Fruit fly (Drosophila melanogaster): ENCODE results near the gene CG10140.

The CG10140 gene

DNA sequence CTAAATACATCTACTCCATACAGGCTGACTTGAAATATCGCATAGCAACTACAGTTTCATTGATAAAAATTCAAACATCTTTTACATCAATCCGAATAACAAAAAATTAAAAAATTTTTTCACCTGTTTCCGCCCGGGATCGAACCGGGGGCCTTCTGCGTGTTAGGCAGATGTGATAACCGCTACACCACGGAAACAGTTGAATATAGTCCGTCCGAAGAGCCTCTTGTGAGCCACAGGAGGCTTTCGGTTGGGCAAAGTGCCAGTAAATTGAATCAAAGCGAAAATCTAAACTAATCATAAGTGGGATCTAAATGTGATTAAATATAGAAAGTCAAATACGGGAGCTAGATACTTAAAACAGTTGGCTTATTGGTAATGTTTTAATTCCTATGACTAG lies 6.7 kb downstream of the CG10140 start:
- no peak for TF ChIP-seq Dll (optimal IDR thresholded peaks at IDR 0.05)
- TF ChIP-seq EcR (GFP tag; optimal IDR thresholded peaks at IDR 0.05) = no peak
- no peak for TF ChIP-seq psq (optimal IDR thresholded peaks at IDR 0.05)
- TF ChIP-seq CG8478 (optimal IDR thresholded peaks at IDR 0.05) = no peak
- TF ChIP-seq pan (optimal IDR thresholded peaks at IDR 0.05) = no peak
- no peak for TF ChIP-seq usp (GFP tag; optimal IDR thresholded peaks at IDR 0.05)

DNA sequence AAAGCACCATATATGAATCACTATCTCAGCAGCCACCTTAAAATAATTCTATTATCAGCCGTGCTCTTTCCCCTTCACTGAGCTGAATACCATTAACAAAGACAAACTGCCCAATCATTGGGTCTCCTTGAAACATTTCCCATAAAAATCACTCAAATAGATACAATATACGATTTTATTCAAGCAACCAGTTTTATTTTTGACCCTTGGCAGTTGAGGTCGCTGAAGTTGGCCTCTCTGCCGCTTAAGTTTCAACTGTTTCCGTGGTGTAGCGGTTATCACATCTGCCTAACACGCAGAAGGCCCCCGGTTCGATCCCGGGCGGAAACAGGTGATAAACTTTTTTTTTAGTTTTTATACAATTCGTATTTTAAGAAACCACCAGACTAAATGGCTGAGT lies 7.5 kb downstream of the CG10140 start:
- TF ChIP-seq Dll (optimal IDR thresholded peaks at IDR 0.05) (no peak), pan (optimal IDR thresholded peaks at IDR 0.05) (no peak), CG8478 (optimal IDR thresholded peaks at IDR 0.05) (no peak), psq (optimal IDR thresholded peaks at IDR 0.05) (no peak), usp (GFP tag; optimal IDR thresholded peaks at IDR 0.05) (no peak), EcR (GFP tag; optimal IDR thresholded peaks at IDR 0.05) (no peak)

DNA sequence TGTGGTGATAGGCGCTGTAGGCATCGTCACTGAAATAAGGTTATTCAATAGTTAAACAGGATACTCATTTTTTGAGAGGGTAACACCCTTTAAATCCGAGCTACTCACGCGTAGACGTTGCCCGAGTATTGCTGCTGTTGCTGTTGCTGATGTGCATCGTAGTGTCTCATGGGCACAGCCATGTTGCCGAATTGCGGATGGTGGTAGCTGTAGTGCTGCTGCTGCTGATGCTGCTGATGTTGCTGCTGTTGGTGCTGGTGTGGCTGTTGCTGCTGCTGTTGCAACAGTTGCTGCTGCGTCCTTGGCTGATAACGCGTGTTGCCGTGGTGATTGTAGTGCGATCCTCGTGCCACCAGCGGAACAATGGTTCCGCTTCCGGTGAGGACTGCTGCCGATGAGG lies 10.1 kb downstream of the CG10140 start:
- TF ChIP-seq pan (optimal IDR thresholded peaks at IDR 0.05) = no peak
- TF ChIP-seq CG8478 (optimal IDR thresholded peaks at IDR 0.05) = no peak
- no peak for TF ChIP-seq psq (optimal IDR thresholded peaks at IDR 0.05)
- TF ChIP-seq Dll (optimal IDR thresholded peaks at IDR 0.05) = no peak
- TF ChIP-seq usp (GFP tag; optimal IDR thresholded peaks at IDR 0.05) = no peak
- no peak for TF ChIP-seq EcR (GFP tag; optimal IDR thresholded peaks at IDR 0.05)

- no peak for TF ChIP-seq CG8478 (optimal IDR thresholded peaks at IDR 0.05)
- no peak for TF ChIP-seq pan (optimal IDR thresholded peaks at IDR 0.05)
- no peak for TF ChIP-seq psq (optimal IDR thresholded peaks at IDR 0.05)
- no peak for TF ChIP-seq EcR (GFP tag; optimal IDR thresholded peaks at IDR 0.05)
- TF ChIP-seq Dll (optimal IDR thresholded peaks at IDR 0.05) = no peak
- TF ChIP-seq usp (GFP tag; optimal IDR thresholded peaks at IDR 0.05) = no peak
Measured at dm6 chr3L:13426573-13426972, 13.7 kb downstream of the CG10140 start, which contains the start of gene CG14105. Gene CG14105, minus strand, starts transcription at chr3L:13426673.

dm6 chr3L:13425571-13425970 lies 14.7 kb downstream of the CG10140 start, which contains the start of gene CG14106:
Gene CG14106, minus strand, starts transcription at chr3L:13425671.
- TF ChIP-seq Dll (optimal IDR thresholded peaks at IDR 0.05) (no peak), psq (optimal IDR thresholded peaks at IDR 0.05) (no peak), usp (GFP tag; optimal IDR thresholded peaks at IDR 0.05) (no peak), CG8478 (optimal IDR thresholded peaks at IDR 0.05) (no peak), EcR (GFP tag; optimal IDR thresholded peaks at IDR 0.05) (no peak)

DNA sequence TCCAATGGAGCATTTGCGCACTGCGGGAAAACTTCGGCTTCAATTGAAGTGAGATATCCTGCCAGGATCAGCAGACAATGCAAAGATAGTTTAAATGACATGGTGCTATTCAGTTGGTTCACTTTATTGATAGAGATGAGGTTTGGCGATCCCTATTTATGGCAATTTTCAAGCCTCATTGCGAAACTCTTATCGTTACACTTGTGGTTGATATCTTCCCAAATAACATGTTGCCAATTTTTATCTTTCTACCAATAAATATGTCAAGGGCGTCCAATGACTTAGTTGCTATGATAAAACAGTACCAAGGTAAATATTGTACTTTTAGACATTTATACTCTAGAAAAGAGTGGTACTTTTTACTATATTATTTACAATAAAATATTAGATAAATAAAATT lies 16.2 kb downstream of the CG10140 start, which contains the start of gene CG33263:
TSS of gene CG33263 (minus strand) at position 101 of the 400 bp plus-strand sequence.
- TF ChIP-seq CG8478 (optimal IDR thresholded peaks at IDR 0.05) = no peak
- TF ChIP-seq usp (GFP tag; optimal IDR thresholded peaks at IDR 0.05) = no peak
- TF ChIP-seq pan (optimal IDR thresholded peaks at IDR 0.05) = no peak
- TF ChIP-seq EcR (GFP tag; optimal IDR thresholded peaks at IDR 0.05) = no peak
- no peak for TF ChIP-seq psq (optimal IDR thresholded peaks at IDR 0.05)
- no peak for TF ChIP-seq Dll (optimal IDR thresholded peaks at IDR 0.05)

dm6 chr3L:13422286-13422787 lies 17.9 kb downstream of the CG10140 start, which contains the start of gene CG32121:
Gene CG32121, minus strand, starts transcription at chr3L:13422336.
- no peak for TF ChIP-seq pan (optimal IDR thresholded peaks at IDR 0.05)
- no peak for TF ChIP-seq Dll (optimal IDR thresholded peaks at IDR 0.05)
- no peak for TF ChIP-seq CG8478 (optimal IDR thresholded peaks at IDR 0.05)
- TF ChIP-seq EcR (GFP tag; optimal IDR thresholded peaks at IDR 0.05) = no peak
- no peak for TF ChIP-seq psq (optimal IDR thresholded peaks at IDR 0.05)
- no peak for TF ChIP-seq usp (GFP tag; optimal IDR thresholded peaks at IDR 0.05)

DNA sequence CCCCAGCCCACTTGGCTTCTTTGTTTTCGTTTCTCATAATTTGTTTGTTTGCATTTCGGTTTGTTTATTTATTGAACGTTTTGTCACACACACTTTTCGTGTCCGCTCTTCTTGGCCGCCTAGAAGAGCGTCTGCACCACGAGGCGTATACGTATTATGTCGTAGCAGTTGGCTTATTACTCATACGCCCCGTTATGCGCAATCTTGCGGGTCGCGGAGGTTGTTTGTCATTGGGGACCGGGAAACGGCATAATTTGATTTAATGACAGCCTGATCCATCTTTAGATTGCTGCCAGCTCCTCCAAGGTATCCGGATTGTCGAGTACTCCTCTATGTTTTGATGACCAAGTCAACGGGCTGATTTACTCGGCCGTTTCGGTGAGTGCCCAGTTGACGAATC lies 20.1 kb downstream of the CG10140 start:
- TF ChIP-seq EcR (GFP tag; optimal IDR thresholded peaks at IDR 0.05) = no peak
- no peak for TF ChIP-seq psq (optimal IDR thresholded peaks at IDR 0.05)
- no peak for TF ChIP-seq CG8478 (optimal IDR thresholded peaks at IDR 0.05)
- TF ChIP-seq pan (optimal IDR thresholded peaks at IDR 0.05) = no peak
- no peak for TF ChIP-seq Dll (optimal IDR thresholded peaks at IDR 0.05)
- TF ChIP-seq usp (GFP tag; optimal IDR thresholded peaks at IDR 0.05) = no peak

- TF ChIP-seq psq (optimal IDR thresholded peaks at IDR 0.05) = no peak
- no peak for TF ChIP-seq pan (optimal IDR thresholded peaks at IDR 0.05)
- no peak for TF ChIP-seq usp (GFP tag; optimal IDR thresholded peaks at IDR 0.05)
- no peak for TF ChIP-seq EcR (GFP tag; optimal IDR thresholded peaks at IDR 0.05)
- no peak for TF ChIP-seq Dll (optimal IDR thresholded peaks at IDR 0.05)
- TF ChIP-seq CG8478 (optimal IDR thresholded peaks at IDR 0.05) = no peak
Measured at dm6 chr3L:13412886-13413224, 27.4 kb downstream of the CG10140 start.

DNA sequence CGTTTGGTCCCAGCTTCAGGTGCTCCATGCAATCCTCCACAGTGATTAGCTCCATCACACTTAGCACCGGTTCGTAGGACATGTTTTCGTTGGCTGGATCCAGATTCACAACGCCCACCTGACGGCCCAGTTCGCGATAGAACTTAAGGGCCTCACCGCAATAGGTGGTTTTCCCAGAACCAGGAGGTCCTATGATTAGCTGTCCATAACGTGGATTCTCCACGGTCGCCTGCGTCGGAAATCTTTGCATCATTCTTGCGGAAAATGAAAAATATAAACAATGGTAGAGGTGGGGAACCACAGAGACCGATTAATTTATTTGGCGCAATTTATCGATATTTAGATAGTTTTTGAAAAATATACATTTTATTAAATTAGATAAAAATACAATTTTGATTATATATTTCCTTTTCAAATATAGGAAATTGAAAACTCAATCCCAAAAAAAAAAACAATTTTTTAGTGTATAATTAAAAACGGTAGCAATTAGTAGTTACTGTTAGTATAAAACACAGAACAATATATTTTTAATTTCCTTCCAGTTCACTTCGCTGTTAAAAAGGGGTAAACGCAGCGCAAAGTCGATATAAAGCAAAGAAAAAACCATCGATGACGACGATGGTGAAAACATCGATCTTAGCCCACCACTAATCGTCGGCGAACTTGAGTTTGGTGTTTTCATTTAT lies 27.9 kb downstream of the CG10140 start, which contains the start of the genes CG10222 and flr:
TSS of gene CG10222 (minus strand) at position 254 of the 686 bp plus-strand sequence.
TSS of gene flr (plus strand) at position 644 of the 686 bp plus-strand sequence.
- TF ChIP-seq pan (optimal IDR thresholded peaks at IDR 0.05) = no peak
- no peak for TF ChIP-seq usp (GFP tag; optimal IDR thresholded peaks at IDR 0.05)
- no peak for TF ChIP-seq psq (optimal IDR thresholded peaks at IDR 0.05)
- no peak for TF ChIP-seq Dll (optimal IDR thresholded peaks at IDR 0.05)

dm6 chr3L:13410999-13411398 lies 29.3 kb downstream of the CG10140 start:
- TF ChIP-seq Dll (optimal IDR thresholded peaks at IDR 0.05) = no peak
- TF ChIP-seq pan (optimal IDR thresholded peaks at IDR 0.05) = no peak
- no peak for TF ChIP-seq EcR (GFP tag; optimal IDR thresholded peaks at IDR 0.05)
- no peak for TF ChIP-seq CG8478 (optimal IDR thresholded peaks at IDR 0.05)
- TF ChIP-seq usp (GFP tag; optimal IDR thresholded peaks at IDR 0.05) = no peak
- no peak for TF ChIP-seq psq (optimal IDR thresholded peaks at IDR 0.05)

DNA sequence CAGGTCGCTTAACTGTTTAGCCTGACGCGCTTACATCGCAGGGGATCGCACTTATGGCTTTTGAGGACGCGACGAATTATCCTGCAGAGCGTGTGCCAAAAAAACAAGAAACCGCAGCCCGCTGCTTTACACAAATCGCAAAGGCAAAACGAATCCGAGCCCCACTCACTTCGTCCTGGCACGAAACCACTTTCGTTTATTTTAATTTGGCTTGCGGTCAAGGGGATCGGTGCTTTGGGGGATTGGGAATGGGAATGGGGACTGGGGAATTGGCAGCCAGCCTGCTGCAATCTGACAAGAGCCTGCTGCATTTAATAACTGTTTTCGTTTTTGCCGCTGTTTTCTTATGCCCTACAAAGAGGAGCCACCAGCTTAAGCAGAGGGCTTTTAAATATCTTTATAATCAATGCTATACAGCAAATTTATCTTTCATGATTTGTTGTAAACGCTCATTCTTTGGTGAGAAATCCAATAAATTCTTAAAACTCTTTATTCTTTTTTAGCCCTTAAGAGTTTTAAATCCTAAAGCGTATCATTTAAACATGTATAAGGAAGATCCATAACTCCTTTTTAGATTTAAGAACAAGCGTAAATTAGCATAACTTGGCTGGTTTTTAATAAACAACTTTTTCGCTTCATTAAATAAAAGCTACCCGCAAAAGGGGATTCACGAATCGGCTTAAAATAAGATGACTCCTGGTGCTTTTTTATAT lies 30.3 kb downstream of the CG10140 start:
- TF ChIP-seq pan (optimal IDR thresholded peaks at IDR 0.05) (no peak), EcR (GFP tag; optimal IDR thresholded peaks at IDR 0.05) (no peak), Dll (optimal IDR thresholded peaks at IDR 0.05) (no peak), psq (optimal IDR thresholded peaks at IDR 0.05) (no peak), usp (GFP tag; optimal IDR thresholded peaks at IDR 0.05) (no peak), CG8478 (optimal IDR thresholded peaks at IDR 0.05) (no peak)

Data from whole organism.